Worm (Caenorhabditis elegans) whole organism, L4 larva: ENCODE measurements around the gene F53F4.12.

Experiments
- F26F4.8 ChIP-seq: fragments of 200-800 bp; sonication (Bioruptor generic); conservative IDR thresholded peaks from 2 replicates; pipeline ENCODE4 v1.3.6; 2022; ENCODE audit warnings: missing genetic modification characterization, missing compliant biosample characterization
- T20F7.1 ChIP-seq: fragments of 200-800 bp; sonication (Bioruptor generic); optimal IDR thresholded peaks from 2 replicates; lab custom pipeline; 2018; ENCODE audit warnings: mild to moderate bottlenecking, missing genetic modification characterization, missing compliant biosample characterization
- aha-1 ChIP-seq: fragments of 150-350 bp; peaks from one replicate; lab custom pipeline; 2014; ENCODE audit warnings: missing biosample characterization, missing genetic modification characterization
- arid-1 ChIP-seq: fragments of 200-800 bp; sonication (Bioruptor generic); conservative IDR thresholded peaks from 2 replicates; pipeline ENCODE4 v1.3.6; 2022; ENCODE audit warnings: missing genetic modification reagents, missing genetic modification characterization, missing compliant biosample characterization
- ceh-32 ChIP-seq: sonication (generic microtip); optimal IDR thresholded peaks from 2 replicates; lab custom pipeline; 2016; ENCODE audit warnings: mild to moderate bottlenecking, missing genetic modification characterization, missing compliant biosample characterization; ENCODE audit not compliant: poor library complexity
- ceh-62 ChIP-seq: sonication (generic microtip); optimal IDR thresholded peaks from 2 replicates; lab custom pipeline; 2017; ENCODE audit warnings: missing biosample characterization, missing genetic modification characterization
- cey-2 ChIP-seq: sonication (generic microtip); optimal IDR thresholded peaks from 3 replicates; lab custom pipeline; 2017; ENCODE audit warnings: missing genetic modification characterization, mild to moderate bottlenecking, missing compliant biosample characterization, antibody characterized with exemption, borderline replicate concordance; ENCODE audit not compliant: insufficient read depth
- daf-12 ChIP-seq: fragments of 150-350 bp; optimal IDR thresholded peaks from 2 replicates; lab custom pipeline; 2014; ENCODE audit warnings: missing biosample characterization, missing genetic modification reagents, missing genetic modification characterization
- daf-8 ChIP-seq: fragments of 200-800 bp; sonication (Bioruptor generic); IDR thresholded peaks from 2 replicates; pipeline ENCODE4 v1.3.6; 2022; ENCODE audit warnings: missing genetic modification characterization, missing compliant biosample characterization
- dmd-6 ChIP-seq: fragments of 200-800 bp; sonication (Bioruptor generic); IDR thresholded peaks from 2 replicates; pipeline ENCODE4 v1.3.6; 2022; ENCODE audit warnings: missing genetic modification reagents, missing genetic modification characterization, missing compliant biosample characterization
- dmd-8 ChIP-seq: fragments of 200-800 bp; sonication (Bioruptor generic); IDR thresholded peaks from 2 replicates; pipeline ENCODE4 v1.3.6; 2022; ENCODE audit warnings: missing genetic modification characterization, missing compliant biosample characterization
- dmd-9 ChIP-seq: fragments of 200-800 bp; sonication (Bioruptor generic); IDR thresholded peaks from 2 replicates; pipeline ENCODE4 v1.3.6; 2022; ENCODE audit warnings: missing genetic modification reagents, missing genetic modification characterization, missing compliant biosample characterization
- dpl-1 ChIP-seq: fragments of 150-350 bp; optimal IDR thresholded peaks from 2 replicates; lab custom pipeline; 2014; ENCODE audit warnings: missing biosample characterization, missing genetic modification reagents, missing genetic modification characterization
- egl-43 ChIP-seq: fragments of 200-800 bp; sonication (Bioruptor generic); IDR thresholded peaks from 2 replicates; pipeline ENCODE4 v1.3.6; 2022; ENCODE audit warnings: missing genetic modification reagents, missing genetic modification characterization, missing compliant biosample characterization
- fos-1 ChIP-seq: fragments of 150-350 bp; optimal IDR thresholded peaks from 2 replicates; lab custom pipeline; 2014; ENCODE audit warnings: missing biosample characterization, missing genetic modification characterization
- lin-13 ChIP-seq: fragments of 150-350 bp; optimal IDR thresholded peaks from 2 replicates; lab custom pipeline; 2014; ENCODE audit warnings: missing biosample characterization, missing genetic modification reagents, missing genetic modification characterization
- lin-38 ChIP-seq: fragments of 200-800 bp; sonication (Bioruptor generic); IDR thresholded peaks from 2 replicates; pipeline ENCODE4 v1.3.6; 2022; ENCODE audit warnings: missing genetic modification reagents, missing genetic modification characterization, missing compliant biosample characterization
- lin-39 ChIP-seq: fragments of 150-350 bp; optimal IDR thresholded peaks from 2 replicates; lab custom pipeline; 2014; ENCODE audit warnings: missing biosample characterization, missing genetic modification reagents, missing genetic modification characterization
- madf-5 ChIP-seq, 2 experiments: fragments of 200-800 bp; sonication (Bioruptor generic); IDR thresholded peaks; 2 replicates each; pipeline ENCODE4 v1.3.6; 2022; ENCODE audit warnings: missing compliant biosample characterization in 2 of 2, missing genetic modification characterization in 2 of 2
- mdt-29 ChIP-seq: fragments of 200-800 bp; sonication (Bioruptor generic); IDR thresholded peaks from 2 replicates; pipeline ENCODE4 v1.3.6; 2022; ENCODE audit warnings: missing genetic modification reagents, missing genetic modification characterization, missing compliant biosample characterization
- mep-1 ChIP-seq: fragments of 150-350 bp; sonication (generic microtip); optimal IDR thresholded peaks from 3 replicates; lab custom pipeline; 2014; ENCODE audit warnings: missing biosample characterization, missing genetic modification characterization
- mes-2 ChIP-seq: sonication (generic microtip); optimal IDR thresholded peaks from 2 replicates; lab custom pipeline; 2016; ENCODE audit warnings: missing genotype, mild to moderate bottlenecking, missing genetic modification characterization, missing compliant biosample characterization; ENCODE audit not compliant: poor library complexity, severe bottlenecking
- nhr-11 ChIP-seq: fragments of 150-350 bp; optimal IDR thresholded peaks from 2 replicates; lab custom pipeline; 2014; ENCODE audit warnings: missing biosample characterization, missing genetic modification characterization
- nhr-76 ChIP-seq: fragments of 150-350 bp; optimal IDR thresholded peaks from 2 replicates; lab custom pipeline; 2014; ENCODE audit warnings: missing biosample characterization, missing genetic modification characterization
- pha-4 ChIP-seq, 2 experiments: fragments of 150-350 bp in 1 of 2; fragments of 200-800 bp in 1 of 2; sonication (Bioruptor generic) in 1 of 2; IDR thresholded peaks in 1 of 2; optimal IDR thresholded peaks in 1 of 2; 2 replicates each; pipeline versions ENCODE4 v1.3.6 to Lab custom; 2014 to 2022; ENCODE audit warnings: missing genetic modification characterization in 2 of 2, missing genetic modification reagents in 2 of 2, missing biosample characterization in 1 of 2, missing compliant biosample characterization in 1 of 2
- php-3 ChIP-seq: fragments of 200-800 bp; sonication (Bioruptor generic); IDR thresholded peaks from 2 replicates; pipeline ENCODE4 v1.3.6; 2022; ENCODE audit warnings: missing genetic modification reagents, missing genetic modification characterization, missing compliant biosample characterization
- pqm-1 ChIP-seq: sonication (generic microtip); optimal IDR thresholded peaks from 2 replicates; lab custom pipeline; 2017; ENCODE audit warnings: missing biosample characterization, missing genetic modification characterization
- sdz-12 ChIP-seq: fragments of 200-800 bp; sonication (Bioruptor generic); optimal IDR thresholded peaks from 2 replicates; lab custom pipeline; 2018; ENCODE audit warnings: mild to moderate bottlenecking, missing genetic modification characterization, missing compliant biosample characterization
- skn-1 ChIP-seq: fragments of 150-350 bp; optimal IDR thresholded peaks from 2 replicates; lab custom pipeline; 2014; ENCODE audit warnings: missing biosample characterization, missing genetic modification characterization
- tag-97 ChIP-seq: fragments of 200-800 bp; sonication (Bioruptor generic); IDR thresholded peaks from 2 replicates; pipeline ENCODE4 v1.3.6; 2022; ENCODE audit warnings: missing genetic modification characterization, missing compliant biosample characterization
- unc-130 ChIP-seq: sonication (generic microtip); optimal IDR thresholded peaks from 2 replicates; lab custom pipeline; 2016; ENCODE audit warnings: missing genetic modification reagents, missing genetic modification characterization, missing compliant biosample characterization
- unc-62 ChIP-seq, 3 experiments: fragments of 150-350 bp in 1 of 3; sonication (generic microtip); optimal IDR thresholded peaks in 2 of 3; peaks in 1 of 3; 1 replicate in 1 of 3; 2 replicates in 2 of 3; lab custom pipeline; 2014 to 2017; ENCODE audit warnings: missing biosample characterization in 3 of 3, missing genetic modification characterization in 3 of 3, missing genetic modification reagents in 3 of 3, missing genotype in 1 of 3
- zip-11 ChIP-seq: fragments of 200-800 bp; sonication (Bioruptor generic); IDR thresholded peaks from 2 replicates; pipeline ENCODE4 v1.3.6; 2022; ENCODE audit warnings: missing genetic modification characterization, missing compliant biosample characterization
- zip-2 ChIP-seq: fragments of 150-350 bp; optimal IDR thresholded peaks from 2 replicates; lab custom pipeline; 2014; ENCODE audit warnings: missing biosample characterization, missing genetic modification characterization
- ztf-11 ChIP-seq: fragments of 150-350 bp; optimal IDR thresholded peaks from 2 replicates; lab custom pipeline; 2014; ENCODE audit warnings: missing biosample characterization, missing genetic modification characterization

Gene F53F4.12

DNA sequence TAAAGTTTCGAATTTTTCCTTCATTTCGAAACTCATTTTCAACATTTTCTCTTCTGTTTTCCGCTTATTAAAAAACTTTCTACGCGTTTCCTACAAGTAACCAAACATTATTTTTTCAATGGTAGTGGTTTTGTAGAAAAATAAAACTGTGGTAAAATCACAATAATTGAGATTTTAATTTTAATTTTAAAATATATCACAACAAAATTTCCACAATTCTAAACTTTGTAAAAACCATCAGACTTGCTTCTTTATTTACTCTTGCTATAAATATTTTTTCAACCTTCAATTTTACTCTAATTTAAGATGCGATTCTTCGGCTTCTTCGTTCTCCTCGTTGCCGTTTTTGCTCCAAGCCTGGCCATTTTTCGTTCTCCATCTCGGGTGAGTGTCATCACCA lies 37.9 kb upstream of the F53F4.12 start, which contains the start of gene F53F4.17 (continued):
- TF ChIP-seq lin-39 (tag; lab: Kevin White, UChicago) (no peak), madf-5 (GFP tag; IDR thresholded peaks at IDR 0.05; lab: Robert Waterston, UW) (no peak)

DNA sequence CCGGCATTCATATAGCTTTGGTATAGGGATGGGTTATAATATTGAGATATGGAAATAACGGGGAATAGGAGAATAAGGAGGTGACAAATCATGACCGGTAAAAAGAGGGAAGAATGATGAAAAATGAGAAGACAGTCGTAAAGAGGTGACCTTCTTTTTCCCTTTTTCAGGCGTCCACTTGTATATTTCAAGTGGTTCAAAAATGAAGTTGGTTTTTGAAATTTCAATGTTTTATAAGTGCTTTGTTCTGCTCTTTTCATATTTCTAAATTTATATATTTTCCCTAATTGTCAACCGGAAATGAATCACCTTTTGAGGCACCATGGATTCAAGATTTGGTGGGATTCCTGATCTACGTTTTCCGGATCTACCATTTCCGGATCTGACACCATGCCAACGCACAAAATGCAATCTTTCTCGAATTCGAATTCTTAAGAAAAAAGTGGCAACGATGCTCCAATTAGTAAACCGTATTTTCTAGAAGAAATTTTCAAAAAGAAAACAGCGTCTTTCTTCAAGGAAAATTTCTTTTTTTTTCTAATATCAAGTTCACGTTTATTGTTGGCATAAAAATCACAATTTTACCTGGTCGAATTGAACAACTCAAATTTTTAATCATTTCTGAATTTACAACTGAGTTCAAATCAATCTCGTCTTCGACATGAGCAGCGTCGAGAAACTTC lies 36.2 kb upstream of the F53F4.12 start, which contains the start of the genes F53F4.2 and F53F4.18:
F53F4.2 (minus strand) TSS at position 101 of the 683 bp plus-strand sequence.
F53F4.18 (plus strand) TSS at position 633 of the 683 bp plus-strand sequence.
- no peak for TF ChIP-seq pqm-1 (tag; lab: Kevin White, UChicago)
- TF ChIP-seq ztf-11 (tag; lab: Kevin White, UChicago): no peak
- TF ChIP-seq skn-1: no peak
- TF ChIP-seq unc-130 (GFP tag; lab: Kevin White, UChicago): no peak
- no peak for TF ChIP-seq dmd-8 (GFP tag; lab: Robert Waterston, UW)
- TF ChIP-seq cey-2: no peak
- TF ChIP-seq aha-1 (tag; lab: Kevin White, UChicago): no peak
- TF ChIP-seq ceh-32: no peak
- TF ChIP-seq dpl-1 (GFP tag; lab: Kevin White, UChicago): no peak

DNA sequence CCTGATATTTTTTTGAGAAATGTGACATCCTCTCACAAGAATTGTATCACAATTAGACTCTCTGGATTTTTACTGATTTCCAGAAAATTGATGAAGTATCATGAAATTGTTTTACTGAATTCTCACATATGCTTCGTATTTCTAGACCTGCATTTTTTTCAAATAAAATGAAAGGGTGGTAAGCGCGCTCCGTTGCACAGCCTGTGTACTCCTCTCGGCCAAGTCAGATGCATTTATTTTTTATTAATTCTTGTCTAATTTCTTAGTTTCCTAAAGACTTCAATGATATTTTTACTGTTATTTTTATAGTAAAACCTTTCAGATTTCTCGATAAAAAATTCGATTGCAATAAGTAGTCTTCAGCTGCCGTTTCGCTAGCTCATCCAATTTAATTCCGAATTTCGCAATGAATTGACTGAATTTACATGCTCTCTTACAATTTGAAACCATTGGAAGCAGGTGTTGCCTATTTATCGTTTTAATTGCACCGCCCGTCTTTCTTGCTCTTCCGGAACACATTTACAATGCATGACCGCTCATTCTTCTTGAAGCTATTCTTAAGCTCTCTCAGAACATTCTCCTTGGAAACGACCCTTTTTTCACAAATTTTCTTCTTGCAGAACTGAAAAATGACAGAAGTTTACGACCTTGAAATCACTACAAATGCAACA lies 34.2 kb upstream of the F53F4.12 start, which contains the start of gene tbcb-1:
tbcb-1 (plus strand) TSS at position 621 of the 671 bp plus-strand sequence.
- TF ChIP-seq F26F4.8 (GFP tag; lab: Robert Waterston, UW) (no peak), T20F7.1 (GFP tag; lab: Kevin White, UChicago) (peak; percentile 46), arid-1 (GFP tag; lab: Robert Waterston, UW) (no peak), lin-38 (GFP tag; lab: Robert Waterston, UW) (peak; percentile 93), dpl-1 (GFP tag; lab: Kevin White, UChicago) (peak; percentile 56), mes-2 (tag; lab: Kevin White, UChicago) (peak; percentile 82), unc-62 (GFP tag; optimal IDR thresholded peaks at IDR 0.05 in 1 of 2; lab: Kevin White, UChicago) (peak in 1 of 2 experiments; percentile 53), unc-62 (tag; optimal IDR thresholded peaks at IDR 0.05; lab: Kevin White, UChicago) (no peak)

DNA sequence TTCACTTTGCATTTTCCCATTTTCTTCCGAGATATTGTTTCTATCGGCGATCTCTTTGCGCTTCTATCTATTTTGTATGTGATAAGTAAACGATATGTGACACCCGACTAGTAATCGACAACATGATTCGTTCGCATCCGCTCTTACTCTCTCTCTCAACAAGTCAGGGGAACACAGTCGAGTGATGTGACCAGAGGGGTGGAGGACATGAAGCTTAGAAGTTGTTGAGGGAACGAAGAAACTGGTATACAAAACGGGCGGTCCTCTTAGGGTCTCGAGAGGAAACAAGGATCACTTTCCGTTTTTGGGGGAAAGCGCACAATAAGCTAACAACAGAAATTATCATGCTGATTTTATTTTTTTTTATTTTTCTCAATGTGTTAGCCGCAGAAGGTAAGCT lies 32.8 kb upstream of the F53F4.12 start, which contains the start of gene F53F4.4:
F53F4.4 (plus strand) TSS at position 301 of the 400 bp plus-strand sequence.
- peak; percentile 25; the same call in 1 of the 2 replicates for TF ChIP-seq egl-43 (GFP tag; lab: Robert Waterston, UW)
- no peak for TF ChIP-seq daf-8 (GFP tag; lab: Robert Waterston, UW)
- TF ChIP-seq mep-1 (tag; lab: Kevin White, UChicago): no peak
- TF ChIP-seq dmd-9: no peak
- peak; percentile 37 for TF ChIP-seq aha-1 (tag; lab: Kevin White, UChicago)
- peak; percentile 41 for TF ChIP-seq lin-38 (GFP tag; lab: Robert Waterston, UW)
- no peak for TF ChIP-seq madf-5 (GFP tag; IDR thresholded peaks at IDR 0.05; lab: Robert Waterston, UW)
- TF ChIP-seq php-3: no peak
- no peak for TF ChIP-seq tag-97 (GFP tag; lab: Robert Waterston, UW)
- peak in 1 of 2 experiments; percentile 32 for TF ChIP-seq unc-62 (GFP tag; optimal IDR thresholded peaks at IDR 0.05 in 1 of 2; lab: Kevin White, UChicago)
- no peak for TF ChIP-seq unc-62 (tag; optimal IDR thresholded peaks at IDR 0.05; lab: Kevin White, UChicago)

DNA sequence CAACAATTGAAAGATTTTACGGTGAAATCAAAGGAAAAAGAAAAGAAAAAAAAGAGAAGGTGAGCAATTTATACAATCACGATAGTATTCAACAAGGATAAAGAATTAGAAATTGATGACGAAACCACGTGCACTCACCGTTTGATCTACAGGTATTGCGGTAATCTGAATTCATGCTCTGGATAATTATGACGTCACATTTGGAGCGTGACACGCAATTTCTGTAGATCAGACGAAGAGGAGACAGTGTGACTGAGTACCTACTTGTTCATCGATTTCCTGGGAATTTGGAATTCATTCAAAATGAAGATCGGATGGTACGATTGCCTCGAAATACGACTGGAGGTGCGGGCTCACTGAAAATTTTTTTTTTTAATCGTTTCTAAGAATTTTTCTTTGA lies 27.5 kb upstream of the F53F4.12 start:
- TF ChIP-seq egl-43 (GFP tag; lab: Robert Waterston, UW): no peak
- TF ChIP-seq zip-2 (tag; lab: Kevin White, UChicago): no peak
- no peak for TF ChIP-seq fos-1 (tag; lab: Kevin White, UChicago)
- TF ChIP-seq nhr-11: no peak
- TF ChIP-seq arid-1 (GFP tag; lab: Robert Waterston, UW): no peak
- no peak for TF ChIP-seq dmd-9
- no peak for TF ChIP-seq mes-2 (tag; lab: Kevin White, UChicago)
- no peak for TF ChIP-seq zip-11 (GFP tag; lab: Robert Waterston, UW)
- no peak for TF ChIP-seq sdz-12 (GFP tag; lab: Kevin White, UChicago)
- no peak for TF ChIP-seq ceh-62 (tag; lab: Kevin White, UChicago)
- no peak for TF ChIP-seq mdt-29 (GFP tag; lab: Robert Waterston, UW)
- TF ChIP-seq pha-4 (GFP tag; IDR thresholded peaks at IDR 0.05; lab: Robert Waterston, UW): no peak
- TF ChIP-seq pha-4 (tag; optimal IDR thresholded peaks at IDR 0.05; lab: Kevin White, UChicago): no peak
- no peak for TF ChIP-seq lin-13 (GFP tag; lab: Kevin White, UChicago)
- TF ChIP-seq nhr-76 (tag; lab: Kevin White, UChicago): no peak
- no peak for TF ChIP-seq dmd-6
- TF ChIP-seq daf-12: no peak
